Fruit fly (Drosophila melanogaster) whole organism, embryonic: ENCODE data around the gene CG6481.
A peak's percentile ranks its signal among the peaks of the same experiment; 100 is the strongest.

Experiments used
- Abd-B ChIP-seq: fragments of 200-800 bp; sonication (Bioruptor generic); optimal IDR thresholded peaks from 2 replicates; lab custom pipeline; 2018; ENCODE audit warnings: missing biosample characterization, mild to moderate bottlenecking, missing genetic modification characterization, moderate library complexity
- C15 ChIP-seq: fragments of 200-800 bp; sonication (Bioruptor generic); IDR thresholded peaks from 3 replicates; pipeline ENCODE4 v1.3.6; 2022; ENCODE audit warnings: missing biosample characterization, missing genetic modification characterization
- CG11398 ChIP-seq: fragments of 200-800 bp; sonication (Bioruptor generic); optimal IDR thresholded peaks from 2 replicates; lab custom pipeline; 2016; ENCODE audit warnings: missing biosample characterization, missing genetic modification characterization
- CG12391 ChIP-seq: fragments of 200-800 bp; sonication (Bioruptor generic); optimal IDR thresholded peaks from 3 replicates; lab custom pipeline; 2018; ENCODE audit warnings: missing biosample characterization, mild to moderate bottlenecking, missing genetic modification characterization, moderate library complexity
- CG13296 ChIP-seq: fragments of 200-800 bp; sonication (Bioruptor generic); optimal IDR thresholded peaks from 3 replicates; lab custom pipeline; 2018; ENCODE audit warnings: missing biosample characterization, mild to moderate bottlenecking, missing genetic modification characterization
- CG1603 ChIP-seq: fragments of 200-800 bp; sonication (Bioruptor generic); optimal IDR thresholded peaks from 2 replicates; lab custom pipeline; 2019; ENCODE audit warnings: missing biosample characterization, mild to moderate bottlenecking, missing genetic modification characterization, moderate library complexity
- CG2116 ChIP-seq: fragments of 200-800 bp; sonication (Bioruptor generic); optimal IDR thresholded peaks from 3 replicates; lab custom pipeline; 2018; ENCODE audit warnings: missing biosample characterization, mild to moderate bottlenecking, missing genetic modification characterization
- CG2129 ChIP-seq: fragments of 200-800 bp; sonication (Bioruptor generic); IDR thresholded peaks from 2 replicates; pipeline ENCODE4 v1.3.6; 2022; ENCODE audit warnings: missing biosample characterization, missing genetic modification characterization; ENCODE audit not compliant: partially characterized antibody
- CG2889 ChIP-seq: fragments of 200-800 bp; sonication (Bioruptor generic); IDR thresholded peaks from 3 replicates; pipeline ENCODE4 v1.3.6; 2022; ENCODE audit warnings: missing biosample characterization, missing genetic modification characterization
- CG30020 ChIP-seq: fragments of 200-800 bp; optimal IDR thresholded peaks from 2 replicates; lab custom pipeline; 2019; ENCODE audit warnings: missing biosample characterization, mild to moderate bottlenecking, missing genetic modification characterization, moderate library complexity
- CG31365 ChIP-seq: fragments of 200-800 bp; sonication (Bioruptor generic); optimal IDR thresholded peaks from 2 replicates; lab custom pipeline; 2018; ENCODE audit warnings: missing biosample characterization, mild to moderate bottlenecking, missing genetic modification characterization
- CG34422 ChIP-seq: fragments of 200-800 bp; sonication (Bioruptor generic); IDR thresholded peaks from 3 replicates; pipeline ENCODE4 v1.3.6; 2022; ENCODE audit warnings: missing biosample characterization, missing genetic modification characterization
- CG5180 ChIP-seq: fragments of 200-800 bp; sonication (Bioruptor generic); optimal IDR thresholded peaks from 3 replicates; lab custom pipeline; 2017; ENCODE audit warnings: missing biosample characterization, missing genetic modification characterization, mild to moderate bottlenecking, moderate library complexity, missing genetic modification reagents
- CG6254 ChIP-seq: fragments of 200-800 bp; sonication (Bioruptor generic); optimal IDR thresholded peaks from 3 replicates; lab custom pipeline; 2017; ENCODE audit warnings: mild to moderate bottlenecking, missing biosample characterization, missing genetic modification reagents, missing genetic modification characterization
- CG7963 ChIP-seq: fragments of 200-800 bp; sonication (Bioruptor generic); IDR thresholded peaks from 3 replicates; pipeline ENCODE4 v1.3.6; 2022; ENCODE audit warnings: missing biosample characterization, missing genetic modification characterization; ENCODE audit not compliant: partially characterized antibody
- CG9932 ChIP-seq: fragments of 200-800 bp; sonication (Bioruptor generic); IDR thresholded peaks from 2 replicates; pipeline ENCODE4 v1.3.6; 2022; ENCODE audit warnings: missing biosample characterization, missing genetic modification characterization
- CHES-1-like ChIP-seq: fragments of 200-800 bp; sonication (Bioruptor generic); optimal IDR thresholded peaks from 2 replicates; lab custom pipeline; 2016; ENCODE audit warnings: missing biosample characterization, missing genetic modification characterization
- CTCF ChIP-seq: fragments of 200-800 bp; sonication (Bioruptor generic); optimal IDR thresholded peaks from 2 replicates; lab custom pipeline; 2017; ENCODE audit warnings: missing biosample characterization, mild to moderate bottlenecking, missing genetic modification characterization, moderate library complexity
- Deaf1 ChIP-seq: fragments of 200-800 bp; optimal IDR thresholded peaks from 3 replicates; lab custom pipeline; 2019; ENCODE audit warnings: missing biosample characterization, mild to moderate bottlenecking, missing genetic modification characterization, moderate library complexity
- Dll ChIP-seq: fragments of 200-800 bp; sonication (Bioruptor generic); IDR thresholded peaks from 4 replicates; pipeline ENCODE4 v1.3.6; 2022; ENCODE audit warnings: missing biosample characterization, missing genetic modification characterization; ENCODE audit not compliant: partially characterized antibody
- Dref ChIP-seq: fragments of 200-800 bp; sonication (Bioruptor generic); IDR thresholded peaks from 2 replicates; pipeline ENCODE4 v1.3.6; 2022; ENCODE audit warnings: missing biosample characterization, missing genetic modification characterization
- E2f2 ChIP-seq: fragments of 200-800 bp; sonication (Bioruptor generic); IDR thresholded peaks from 2 replicates; pipeline ENCODE4 v1.3.6; 2022; ENCODE audit warnings: missing biosample characterization, missing genetic modification characterization
- Elba2 ChIP-seq: fragments of 200-800 bp; sonication (Bioruptor generic); optimal IDR thresholded peaks from 3 replicates; lab custom pipeline; 2016; ENCODE audit warnings: missing biosample characterization, missing genetic modification characterization
- HLH4C ChIP-seq: fragments of 200-800 bp; sonication (Bioruptor generic); IDR thresholded peaks from 3 replicates; pipeline ENCODE4 v1.3.6; 2022; ENCODE audit warnings: missing biosample characterization, missing genetic modification characterization; ENCODE audit not compliant: partially characterized antibody
- HLH54F ChIP-seq: fragments of 200-800 bp; sonication (Bioruptor generic); optimal IDR thresholded peaks from 3 replicates; lab custom pipeline; 2016; ENCODE audit warnings: missing biosample characterization, missing genetic modification characterization
- Hmx ChIP-seq: fragments of 200-800 bp; sonication (Bioruptor generic); optimal IDR thresholded peaks from 2 replicates; lab custom pipeline; 2016; ENCODE audit warnings: missing biosample characterization, missing genetic modification characterization
- MESR4 ChIP-seq: fragments of 200-800 bp; sonication (Bioruptor generic); optimal IDR thresholded peaks from 2 replicates; lab custom pipeline; 2018; ENCODE audit warnings: missing biosample characterization, mild to moderate bottlenecking, missing genetic modification characterization, moderate library complexity
- NC2β ChIP-seq: fragments of 200-800 bp; sonication (Bioruptor generic); optimal IDR thresholded peaks from 2 replicates; lab custom pipeline; 2016; ENCODE audit warnings: missing biosample characterization, missing genetic modification characterization
- Scr ChIP-seq: fragments of 200-800 bp; sonication (Bioruptor generic); IDR thresholded peaks from 2 replicates; pipeline ENCODE4 v1.3.6; 2022; ENCODE audit warnings: missing biosample characterization, missing genetic modification characterization; ENCODE audit not compliant: partially characterized antibody
- Ssrp ChIP-seq: fragments of 200-800 bp; sonication (Bioruptor generic); optimal IDR thresholded peaks from 2 replicates; lab custom pipeline; 2018; ENCODE audit warnings: missing biosample characterization, mild to moderate bottlenecking, missing genetic modification characterization, moderate library complexity
- YL-1 ChIP-seq: fragments of 200-800 bp; sonication (Bioruptor generic); optimal IDR thresholded peaks from 3 replicates; lab custom pipeline; 2017; ENCODE audit warnings: missing biosample characterization, mild to moderate bottlenecking, missing genetic modification characterization
- ara ChIP-seq: fragments of 200-800 bp; sonication (Bioruptor generic); IDR thresholded peaks from 2 replicates; pipeline ENCODE4 v1.3.6; 2022; ENCODE audit warnings: missing biosample characterization, missing genetic modification characterization
- chm ChIP-seq: fragments of 200-800 bp; sonication (Bioruptor generic); IDR thresholded peaks from 2 replicates; pipeline ENCODE4 v1.3.6; 2022; ENCODE audit warnings: missing biosample characterization, missing genetic modification characterization
- da ChIP-seq: fragments of 200-800 bp; sonication (Bioruptor generic); optimal IDR thresholded peaks from 2 replicates; lab custom pipeline; 2016; ENCODE audit warnings: missing biosample characterization, missing genetic modification characterization
- en ChIP-seq: fragments of 200-800 bp; sonication (Bioruptor generic); optimal IDR thresholded peaks from 2 replicates; lab custom pipeline; 2016; ENCODE audit warnings: missing biosample characterization, missing genetic modification characterization
- exex ChIP-seq: fragments of 200-800 bp; sonication (Bioruptor generic); optimal IDR thresholded peaks from 4 replicates; lab custom pipeline; 2018; ENCODE audit warnings: missing biosample characterization, mild to moderate bottlenecking, missing genetic modification characterization, moderate library complexity
- hb ChIP-seq: fragments of 200-800 bp; sonication (Bioruptor generic); IDR thresholded peaks from 3 replicates; pipeline ENCODE4 v1.3.6; 2022; ENCODE audit warnings: missing biosample characterization, missing genetic modification characterization; ENCODE audit not compliant: partially characterized antibody
- ind ChIP-seq: fragments of 200-800 bp; sonication (Bioruptor generic); optimal IDR thresholded peaks from 3 replicates; lab custom pipeline; 2016; ENCODE audit warnings: missing biosample characterization, missing genetic modification characterization
- lov ChIP-seq, 2 experiments: fragments of 200-800 bp in 1 of 2; fragments of >200 bp in 1 of 2; sonication (Bioruptor generic) in 1 of 2; IDR thresholded peaks in 1 of 2; optimal IDR thresholded peaks in 1 of 2; 2 replicates in 1 of 2; 3 replicates in 1 of 2; pipeline versions ENCODE4 v1.3.6 to Lab custom; 2017 to 2022; ENCODE audit warnings: missing biosample characterization in 1 of 2, missing genetic modification characterization in 1 of 2
- nau ChIP-seq: fragments of 200-800 bp; sonication (Bioruptor generic); optimal IDR thresholded peaks from 3 replicates; lab custom pipeline; 2017; ENCODE audit warnings: missing biosample characterization, mild to moderate bottlenecking, missing genetic modification characterization, missing genetic modification reagents
- org-1 ChIP-seq: fragments of 200-800 bp; sonication (Bioruptor generic); optimal IDR thresholded peaks from 2 replicates; lab custom pipeline; 2017; ENCODE audit warnings: missing biosample characterization, missing genetic modification characterization
- schlank ChIP-seq: fragments of 200-800 bp; sonication (Bioruptor generic); optimal IDR thresholded peaks from 2 replicates; lab custom pipeline; 2018; ENCODE audit warnings: missing biosample characterization, mild to moderate bottlenecking, missing genetic modification characterization
- sd ChIP-seq: fragments of 200-800 bp; sonication (Bioruptor generic); optimal IDR thresholded peaks from 3 replicates; lab custom pipeline; 2018; ENCODE audit warnings: missing biosample characterization, mild to moderate bottlenecking, missing genetic modification characterization, moderate library complexity
- sqz ChIP-seq: fragments of 200-800 bp; sonication (Bioruptor generic); optimal IDR thresholded peaks from 3 replicates; lab custom pipeline; 2018; ENCODE audit warnings: missing biosample characterization, mild to moderate bottlenecking, missing genetic modification characterization
- sug ChIP-seq: fragments of 200-800 bp; optimal IDR thresholded peaks from 2 replicates; lab custom pipeline; 2019; ENCODE audit warnings: missing biosample characterization, mild to moderate bottlenecking, missing genetic modification characterization, moderate library complexity
- tin ChIP-seq: fragments of 200-800 bp; sonication (Bioruptor generic); optimal IDR thresholded peaks from 3 replicates; lab custom pipeline; 2016; ENCODE audit warnings: missing biosample characterization, missing genetic modification characterization
- tx ChIP-seq: fragments of 200-800 bp; sonication (Bioruptor generic); optimal IDR thresholded peaks from 2 replicates; lab custom pipeline; 2016; ENCODE audit warnings: missing biosample characterization, missing genetic modification characterization
- vfl ChIP-seq: fragments of 200-800 bp; sonication (Bioruptor generic); optimal IDR thresholded peaks from 2 replicates; lab custom pipeline; 2016; ENCODE audit warnings: missing biosample characterization, missing genetic modification characterization
- z ChIP-seq: fragments of 200-800 bp; sonication (Bioruptor generic); IDR thresholded peaks from 3 replicates; pipeline ENCODE4 v1.3.6; 2022; ENCODE audit warnings: missing biosample characterization, missing genetic modification characterization
- zen2 ChIP-seq: fragments of 200-800 bp; sonication (Bioruptor generic); IDR thresholded peaks from 3 replicates; pipeline ENCODE4 v1.3.6; 2022; ENCODE audit warnings: missing biosample characterization, missing genetic modification characterization; ENCODE audit not compliant: partially characterized antibody

CG6481 gene

dm6 chrX:18499679-18500187, 22.5 kb downstream of the CG6481 start, which contains the start of the genes Pgant7 and Xrcc2 (continued):
- peak; percentile 67; the same call in 2 of the 3 replicates for TF ChIP-seq CG34422 (GFP tag; lab: Robert Waterston, UW)
- peak; percentile 42 for TF ChIP-seq CHES-1-like
- TF ChIP-seq MESR4 (GFP tag; lab: Kevin White, UChicago) = peak; percentile 60
- no peak for TF ChIP-seq Hmx (GFP tag; lab: Kevin White, UChicago)
- no peak for TF ChIP-seq exex (tag; lab: Kevin White, UChicago)
- TF ChIP-seq da (GFP tag; lab: Kevin White, UChicago) = no peak
- peak; percentile 43 for TF ChIP-seq CG5180 (GFP tag; lab: Kevin White, UChicago)
- TF ChIP-seq lov (optimal IDR thresholded peaks at IDR 0.05; lab: Kevin White, UChicago) = no peak
- no peak for TF ChIP-seq lov (GFP tag; IDR thresholded peaks at IDR 0.05; lab: Robert Waterston, UW)
- TF ChIP-seq HLH54F (GFP tag; lab: Kevin White, UChicago) = no peak
- no peak for TF ChIP-seq Abd-B (GFP tag; lab: Kevin White, UChicago)
- TF ChIP-seq CG1603 (tag; lab: Kevin White, UChicago) = peak; percentile 62
- TF ChIP-seq CG7963 (GFP tag; lab: Robert Waterston, UW) = peak; percentile 53; the same call in 1 of the 3 replicates
- TF ChIP-seq hb (GFP tag; lab: Robert Waterston, UW) = peak; percentile 75; the same call in 2 of the 3 replicates
- peak; percentile 8 for TF ChIP-seq Deaf1 (tag; lab: Kevin White, UChicago)
- no peak for TF ChIP-seq nau (GFP tag; lab: Kevin White, UChicago)
- no peak for TF ChIP-seq z (GFP tag; lab: Robert Waterston, UW)
- TF ChIP-seq CG2116 (GFP tag; lab: Kevin White, UChicago) = peak; percentile 79
- TF ChIP-seq zen2 (GFP tag; lab: Robert Waterston, UW) = peak; percentile 51; the same call in 1 of the 3 replicates
- TF ChIP-seq CG31365 = no peak
- no peak for TF ChIP-seq tx
- TF ChIP-seq chm (GFP tag; lab: Robert Waterston, UW) = no peak
- TF ChIP-seq Ssrp (tag; lab: Kevin White, UChicago) = no peak
- no peak for TF ChIP-seq vfl (GFP tag; lab: Kevin White, UChicago)
- peak; percentile 7 for TF ChIP-seq sug
- TF ChIP-seq E2f2 = peak; percentile 85
- no peak for TF ChIP-seq tin
- TF ChIP-seq sqz (GFP tag; lab: Kevin White, UChicago) = peak; percentile 26
- peak; percentile 86 for TF ChIP-seq Dll (GFP tag; lab: Robert Waterston, UW)
- no peak for TF ChIP-seq C15 (GFP tag; lab: Robert Waterston, UW)
- peak; percentile 78 for TF ChIP-seq Scr (GFP tag; lab: Robert Waterston, UW)
- peak; percentile 10 for TF ChIP-seq CTCF (GFP tag; lab: Kevin White, UChicago)
- peak; percentile 7 for TF ChIP-seq CG30020 (tag; lab: Kevin White, UChicago)
- no peak for TF ChIP-seq CG11398 (GFP tag; lab: Kevin White, UChicago)
- no peak for TF ChIP-seq ind
- TF ChIP-seq CG6254 (GFP tag; lab: Kevin White, UChicago) = no peak
- no peak for TF ChIP-seq CG13296 (GFP tag; lab: Kevin White, UChicago)
- no peak for TF ChIP-seq schlank (tag; lab: Kevin White, UChicago)
- TF ChIP-seq CG12391 = no peak
- TF ChIP-seq HLH4C = peak; percentile 85
- no peak for TF ChIP-seq NC2β
- peak; percentile 71 for TF ChIP-seq Dref (GFP tag; lab: Robert Waterston, UW)
- TF ChIP-seq Elba2 (GFP tag; lab: Kevin White, UChicago) = no peak
- TF ChIP-seq CG2129 = peak; percentile 34; the same call in 1 of the 2 replicates
- TF ChIP-seq CG2889 (GFP tag; lab: Robert Waterston, UW) = no peak
- no peak for TF ChIP-seq en (GFP tag; lab: Kevin White, UChicago)
- no peak for TF ChIP-seq org-1 (GFP tag; lab: Kevin White, UChicago)
- no peak for TF ChIP-seq sd (tag; lab: Kevin White, UChicago)
- TF ChIP-seq CG9932 = no peak
- peak; percentile 74 for TF ChIP-seq YL-1 (GFP tag; lab: Kevin White, UChicago)
- TF ChIP-seq ara = no peak
